Fruit fly (Drosophila melanogaster) whole organism, embryonic: ENCODE measurements around the gene Sytbeta.
A peak's percentile ranks its signal among the peaks of the same experiment; 100 is the strongest.

Experiments used
- Antp ChIP-seq: fragments of 200-800 bp; sonication (Bioruptor generic); optimal IDR thresholded peaks from 3 replicates; lab custom pipeline; 2016; ENCODE audit warnings: missing biosample characterization, missing genetic modification characterization
- CG10209 ChIP-seq: fragments of 200-800 bp; sonication (Bioruptor generic); optimal IDR thresholded peaks from 3 replicates; lab custom pipeline; 2017; ENCODE audit warnings: missing biosample characterization, mild to moderate bottlenecking, missing genetic modification characterization, missing genetic modification reagents
- CG10267 ChIP-seq: fragments of 200-800 bp; sonication (Bioruptor generic); optimal IDR thresholded peaks from 2 replicates; lab custom pipeline; 2018; ENCODE audit warnings: missing biosample characterization, mild to moderate bottlenecking, missing genetic modification characterization, moderate library complexity
- CG10431 ChIP-seq: fragments of 200-800 bp; sonication (Bioruptor generic); optimal IDR thresholded peaks from 3 replicates; lab custom pipeline; 2018; ENCODE audit warnings: missing biosample characterization, mild to moderate bottlenecking, missing genetic modification characterization
- CG11085 ChIP-seq: fragments of 200-800 bp; sonication (Bioruptor generic); IDR thresholded peaks from 2 replicates; pipeline ENCODE4 v1.3.6; 2022; ENCODE audit warnings: missing biosample characterization, missing genetic modification characterization
- CG12104 ChIP-seq: fragments of 200-800 bp; sonication (Bioruptor generic); optimal IDR thresholded peaks from 3 replicates; lab custom pipeline; 2016; ENCODE audit warnings: missing biosample characterization, missing genetic modification characterization
- CG13894 ChIP-seq: fragments of 200-800 bp; sonication (Bioruptor generic); optimal IDR thresholded peaks from 3 replicates; lab custom pipeline; 2018; ENCODE audit warnings: missing biosample characterization, mild to moderate bottlenecking, missing genetic modification characterization, moderate library complexity
- CG16863 ChIP-seq: fragments of 200-800 bp; sonication (Bioruptor generic); optimal IDR thresholded peaks from 3 replicates; lab custom pipeline; 2016; ENCODE audit warnings: missing biosample characterization, missing genetic modification characterization
- CG2116 ChIP-seq: fragments of 200-800 bp; sonication (Bioruptor generic); optimal IDR thresholded peaks from 3 replicates; lab custom pipeline; 2018; ENCODE audit warnings: missing biosample characterization, mild to moderate bottlenecking, missing genetic modification characterization
- CG3407 ChIP-seq: fragments of 200-800 bp; sonication (Bioruptor generic); optimal IDR thresholded peaks from 2 replicates; lab custom pipeline; 2018; ENCODE audit warnings: missing biosample characterization, mild to moderate bottlenecking, missing genetic modification characterization
- CG3726 ChIP-seq: fragments of 200-800 bp; sonication (Bioruptor generic); IDR thresholded peaks from 3 replicates; pipeline ENCODE4, ENCODE4 v1.3.6; 2022; ENCODE audit warnings: missing biosample characterization, missing genetic modification characterization
- CG4404 ChIP-seq: fragments of 200-800 bp; sonication (Bioruptor generic); IDR thresholded peaks from 2 replicates; pipeline ENCODE4 v1.3.6; 2022; ENCODE audit warnings: missing biosample characterization, missing genetic modification characterization
- CG6813 ChIP-seq: fragments of 200-800 bp; sonication (Bioruptor generic); optimal IDR thresholded peaks from 2 replicates; lab custom pipeline; 2017; ENCODE audit warnings: missing biosample characterization, missing genetic modification characterization, mild to moderate bottlenecking, moderate library complexity, missing genetic modification reagents
- CG6854 ChIP-seq: fragments of 200-800 bp; sonication (Bioruptor generic); optimal IDR thresholded peaks from 3 replicates; lab custom pipeline; 2017; ENCODE audit warnings: missing biosample characterization, mild to moderate bottlenecking, missing genetic modification characterization
- CG9215 ChIP-seq: fragments of 200-800 bp; sonication (Bioruptor generic); IDR thresholded peaks from 2 replicates; pipeline ENCODE4 v1.3.6; 2022; ENCODE audit warnings: missing biosample characterization, missing genetic modification characterization
- CkIIα-i1 ChIP-seq: fragments of 200-800 bp; sonication (Bioruptor generic); IDR thresholded peaks from 2 replicates; pipeline ENCODE4 v1.3.6; 2022; ENCODE audit warnings: missing biosample characterization, missing genetic modification characterization
- Dek ChIP-seq: fragments of 200-800 bp; sonication (Bioruptor generic); optimal IDR thresholded peaks from 3 replicates; lab custom pipeline; 2019; ENCODE audit warnings: missing biosample characterization, mild to moderate bottlenecking, missing genetic modification characterization, moderate library complexity
- Hey ChIP-seq: fragments of 200-800 bp; sonication (Bioruptor generic); optimal IDR thresholded peaks from 3 replicates; lab custom pipeline; 2018; ENCODE audit warnings: missing biosample characterization, mild to moderate bottlenecking, missing genetic modification characterization
- Hmx ChIP-seq: fragments of 200-800 bp; sonication (Bioruptor generic); optimal IDR thresholded peaks from 2 replicates; lab custom pipeline; 2016; ENCODE audit warnings: missing biosample characterization, missing genetic modification characterization
- MTF-1 ChIP-seq: fragments of 200-800 bp; sonication (Bioruptor generic); optimal IDR thresholded peaks from 2 replicates; lab custom pipeline; 2018; ENCODE audit warnings: missing biosample characterization, mild to moderate bottlenecking, missing genetic modification characterization, borderline replicate concordance
- Mad ChIP-seq: fragments of 200-800 bp; sonication (Bioruptor generic); optimal IDR thresholded peaks from 2 replicates; lab custom pipeline; 2016; ENCODE audit warnings: missing biosample characterization, missing genetic modification characterization
- Mrtf ChIP-seq: fragments of 200-800 bp; sonication (Bioruptor generic); IDR thresholded peaks from 3 replicates; pipeline ENCODE4 v1.3.6; 2022; ENCODE audit warnings: missing biosample characterization, missing genetic modification characterization
- Optix ChIP-seq: fragments of 200-800 bp; sonication (Bioruptor generic); IDR thresholded peaks from 3 replicates; pipeline ENCODE4 v1.3.6; 2022; ENCODE audit warnings: missing biosample characterization, missing genetic modification characterization
- Ptx1 ChIP-seq: fragments of 200-800 bp; sonication (Bioruptor generic); IDR thresholded peaks from 2 replicates; pipeline ENCODE4 v1.3.6; 2022; ENCODE audit warnings: missing biosample characterization, missing genetic modification characterization
- Sox102F ChIP-seq: fragments of 200-800 bp; sonication (Bioruptor generic); optimal IDR thresholded peaks from 2 replicates; lab custom pipeline; 2018; ENCODE audit warnings: missing biosample characterization, mild to moderate bottlenecking, missing genetic modification characterization, moderate library complexity
- Sry-δ ChIP-seq: fragments of 200-800 bp; sonication (Bioruptor generic); optimal IDR thresholded peaks from 2 replicates; lab custom pipeline; 2016; ENCODE audit warnings: missing biosample characterization, missing genetic modification characterization
- Ssrp ChIP-seq: fragments of 200-800 bp; sonication (Bioruptor generic); optimal IDR thresholded peaks from 2 replicates; lab custom pipeline; 2018; ENCODE audit warnings: missing biosample characterization, mild to moderate bottlenecking, missing genetic modification characterization, moderate library complexity
- Vsx1 ChIP-seq: fragments of 200-800 bp; sonication (Bioruptor generic); optimal IDR thresholded peaks from 2 replicates; lab custom pipeline; 2017; ENCODE audit warnings: missing biosample characterization, mild to moderate bottlenecking, missing genetic modification characterization, missing genetic modification reagents
- ase ChIP-seq: fragments of 200-800 bp; sonication (Bioruptor generic); IDR thresholded peaks from 3 replicates; pipeline ENCODE4 v1.3.6; 2022; ENCODE audit warnings: missing biosample characterization, missing genetic modification characterization
- crol ChIP-seq: fragments of 200-800 bp; sonication (Bioruptor generic); IDR thresholded peaks from 2 replicates; pipeline ENCODE4 v1.3.6; 2022; ENCODE audit warnings: missing biosample characterization, missing genetic modification characterization
- cwo ChIP-seq: fragments of 200-800 bp; sonication (Bioruptor generic); optimal IDR thresholded peaks from 3 replicates; lab custom pipeline; 2017; ENCODE audit warnings: missing biosample characterization, missing genetic modification characterization, mild to moderate bottlenecking, moderate library complexity, missing genetic modification reagents
- dati ChIP-seq: fragments of 200-800 bp; sonication (Bioruptor generic); IDR thresholded peaks from 2 replicates; pipeline ENCODE4 v1.3.6; 2022; ENCODE audit warnings: missing biosample characterization, missing genetic modification characterization
- dm ChIP-seq: fragments of 200-800 bp; sonication (Bioruptor generic); optimal IDR thresholded peaks from 3 replicates; lab custom pipeline; 2016; ENCODE audit warnings: missing biosample characterization, missing genetic modification characterization
- fd96Cb ChIP-seq: fragments of 200-800 bp; sonication (Bioruptor generic); optimal IDR thresholded peaks from 2 replicates; lab custom pipeline; 2018; ENCODE audit warnings: missing biosample characterization, mild to moderate bottlenecking, missing genetic modification characterization, moderate library complexity
- gce ChIP-seq: fragments of 200-800 bp; sonication (Bioruptor generic); IDR thresholded peaks from 3 replicates; pipeline ENCODE4 v1.3.6; 2022; ENCODE audit warnings: missing biosample characterization, missing genetic modification characterization
- kay ChIP-seq: fragments of 200-800 bp; sonication (Bioruptor generic); optimal IDR thresholded peaks from 2 replicates; lab custom pipeline; 2016; ENCODE audit warnings: missing biosample characterization, missing genetic modification characterization
- mirr ChIP-seq: fragments of 200-800 bp; sonication (Bioruptor generic); optimal IDR thresholded peaks from 3 replicates; lab custom pipeline; 2018; ENCODE audit warnings: missing biosample characterization, mild to moderate bottlenecking, missing genetic modification characterization
- nerfin-2 ChIP-seq: fragments of 200-800 bp; sonication (Bioruptor generic); IDR thresholded peaks from 2 replicates; pipeline ENCODE4 v1.3.6; 2022; ENCODE audit warnings: missing biosample characterization, missing genetic modification characterization; ENCODE audit not compliant: partially characterized antibody
- pita ChIP-seq: fragments of 200-800 bp; sonication (Bioruptor generic); optimal IDR thresholded peaks from 2 replicates; lab custom pipeline; 2017; ENCODE audit warnings: missing biosample characterization, mild to moderate bottlenecking, missing genetic modification characterization
- run ChIP-seq: fragments of 200-800 bp; sonication (Bioruptor generic); optimal IDR thresholded peaks from 3 replicates; lab custom pipeline; 2018; ENCODE audit warnings: missing biosample characterization, mild to moderate bottlenecking, missing genetic modification characterization
- schlank ChIP-seq: fragments of 200-800 bp; sonication (Bioruptor generic); optimal IDR thresholded peaks from 2 replicates; lab custom pipeline; 2018; ENCODE audit warnings: missing biosample characterization, mild to moderate bottlenecking, missing genetic modification characterization
- slp2 ChIP-seq: fragments of 200-800 bp; sonication (Bioruptor generic); optimal IDR thresholded peaks from 2 replicates; lab custom pipeline; 2016; ENCODE audit warnings: missing biosample characterization, missing genetic modification characterization
- sna ChIP-seq: fragments of 200-800 bp; sonication (Bioruptor generic); IDR thresholded peaks from 2 replicates; pipeline ENCODE4 v1.3.6; 2022; ENCODE audit warnings: missing biosample characterization, missing genetic modification characterization; ENCODE audit not compliant: partially characterized antibody
- sug ChIP-seq: fragments of 200-800 bp; optimal IDR thresholded peaks from 2 replicates; lab custom pipeline; 2019; ENCODE audit warnings: missing biosample characterization, mild to moderate bottlenecking, missing genetic modification characterization, moderate library complexity
- tap ChIP-seq: fragments of 200-800 bp; optimal IDR thresholded peaks from 3 replicates; lab custom pipeline; 2019; ENCODE audit warnings: missing biosample characterization, mild to moderate bottlenecking, missing genetic modification characterization, moderate library complexity
- toy ChIP-seq: fragments of 200-800 bp; sonication (Bioruptor generic); IDR thresholded peaks from 2 replicates; pipeline ENCODE4 v1.3.6; 2022; ENCODE audit warnings: missing biosample characterization, missing genetic modification characterization
- ttk ChIP-seq: fragments of 200-800 bp; sonication (Bioruptor generic); IDR thresholded peaks from 2 replicates; pipeline ENCODE4 v2.1.2; 2022; ENCODE audit warnings: missing biosample characterization, missing genetic modification characterization
- unpg ChIP-seq: fragments of 200-800 bp; sonication (Bioruptor generic); optimal IDR thresholded peaks from 3 replicates; lab custom pipeline; 2018; ENCODE audit warnings: missing biosample characterization, mild to moderate bottlenecking, missing genetic modification characterization, moderate library complexity
- vfl ChIP-seq: fragments of 200-800 bp; sonication (Bioruptor generic); optimal IDR thresholded peaks from 2 replicates; lab custom pipeline; 2016; ENCODE audit warnings: missing biosample characterization, missing genetic modification characterization
- vnd ChIP-seq: fragments of 200-800 bp; sonication (Bioruptor generic); IDR thresholded peaks from 3 replicates; pipeline ENCODE4 v1.3.6; 2022; ENCODE audit warnings: missing biosample characterization, missing genetic modification characterization; ENCODE audit not compliant: partially characterized antibody
- yki ChIP-seq: fragments of >200 bp; optimal IDR thresholded peaks from 3 replicates; lab custom pipeline; 2018

Sytbeta gene

DNA sequence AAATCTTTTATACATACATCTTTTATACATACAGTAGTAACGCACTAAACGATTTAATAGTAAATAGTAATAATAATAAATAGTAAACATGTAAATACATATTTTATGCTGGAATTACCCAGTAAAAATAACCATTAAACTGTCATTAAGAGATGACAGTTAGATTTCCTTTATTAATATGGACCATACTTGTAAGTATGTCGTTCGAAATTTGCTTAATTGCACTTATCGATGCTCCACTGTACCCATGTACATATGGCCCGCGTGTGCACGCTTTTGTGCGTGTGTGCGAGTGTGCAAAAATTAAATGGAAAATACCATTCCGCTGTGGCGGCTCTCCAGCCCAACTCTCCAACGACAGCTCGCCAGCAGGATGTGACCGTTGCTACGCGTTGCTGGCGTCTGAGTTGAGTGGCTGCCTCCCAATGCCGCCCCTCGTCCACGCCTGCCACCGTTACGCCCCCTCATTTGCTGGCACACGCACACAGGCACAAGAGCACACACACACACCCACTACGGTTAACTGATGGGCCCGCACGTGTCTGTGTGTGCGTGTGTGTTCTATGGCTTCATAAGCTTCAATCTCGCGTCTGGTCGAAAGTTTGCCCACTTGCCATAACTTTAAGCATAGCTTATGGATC lies 38.0 kb upstream of the Sytbeta start (continued):
- TF ChIP-seq CG10431 (GFP tag; lab: Kevin White, UChicago) (no peak), Sox102F (peak; percentile 20), cwo (no peak), Ptx1 (GFP tag; lab: Robert Waterston, UW) (peak; percentile 30; the same call in 1 of the 2 replicates), Dek (tag; lab: Kevin White, UChicago) (no peak), sug (tag; lab: Kevin White, UChicago) (no peak), Vsx1 (GFP tag; lab: Kevin White, UChicago) (no peak), schlank (no peak), CG2116 (GFP tag; lab: Kevin White, UChicago) (no peak), vfl (GFP tag; lab: Kevin White, UChicago) (no peak), CG16863 (GFP tag; lab: Kevin White, UChicago) (no peak), crol (GFP tag; lab: Robert Waterston, UW) (peak; percentile 61), toy (GFP tag; lab: Robert Waterston, UW) (no peak), sna (GFP tag; lab: Robert Waterston, UW) (no peak), dati (GFP tag; lab: Robert Waterston, UW) (no peak), Hey (tag; lab: Kevin White, UChicago) (peak; percentile 92), ttk (GFP tag; lab: Robert Waterston, UW) (no peak), mirr (GFP tag; lab: Kevin White, UChicago) (no peak), Sry-δ (no peak), CG9215 (GFP tag; lab: Robert Waterston, UW) (no peak), Hmx (no peak), fd96Cb (tag; lab: Kevin White, UChicago) (no peak), Mrtf (GFP tag; lab: Robert Waterston, UW) (0 out of 3 replicates have a peak, but pooled peaks have one; percentile 3), pita (GFP tag; lab: Kevin White, UChicago) (no peak), tap (tag; lab: Kevin White, UChicago) (no peak), Optix (no peak), Mad (no peak), unpg (GFP tag; lab: Kevin White, UChicago) (peak; percentile 20), CG13894 (no peak), CG12104 (GFP tag; lab: Kevin White, UChicago) (no peak), gce (GFP tag; lab: Robert Waterston, UW) (no peak), CG10209 (GFP tag; lab: Kevin White, UChicago) (no peak), Ssrp (tag; lab: Kevin White, UChicago) (peak; percentile 11), dm (GFP tag; lab: Kevin White, UChicago) (no peak), CG6813 (GFP tag; lab: Kevin White, UChicago) (no peak), CG10267 (tag; lab: Kevin White, UChicago) (no peak), Antp (GFP tag; lab: Kevin White, UChicago) (no peak), CG3407 (GFP tag; lab: Kevin White, UChicago) (no peak), yki (lab: Kevin White, UChicago) (no peak), nerfin-2 (GFP tag; lab: Robert Waterston, UW) (no peak), run (tag; lab: Kevin White, UChicago) (no peak), CG3726 (no peak), CG11085 (GFP tag; lab: Robert Waterston, UW) (no peak), CG6854 (GFP tag; lab: Kevin White, UChicago) (no peak), ase (GFP tag; lab: Robert Waterston, UW) (no peak), MTF-1 (GFP tag; lab: Kevin White, UChicago) (no peak), kay (no peak), CkIIα-i1 (GFP tag; lab: Robert Waterston, UW) (no peak), slp2 (no peak), vnd (no peak), CG4404 (GFP tag; lab: Robert Waterston, UW) (no peak)
